Fruit fly (Drosophila melanogaster) Kc167 (cell line): ENCODE data around the gene CG6885.

Source experiments
- Myc ChIP-seq: fragments of >200 bp; optimal IDR thresholded peaks from 2 replicates; lab custom pipeline; 2017; ENCODE audit warnings: missing external identifiers
- Sin3A ChIP-seq: fragments of >200 bp; optimal IDR thresholded peaks from 2 replicates; lab custom pipeline; 2018; ENCODE audit warnings: missing external identifiers
- h ChIP-seq: fragments of >200 bp; optimal IDR thresholded peaks from 3 replicates; lab custom pipeline; 2018; ENCODE audit warnings: missing external identifiers
- insv ChIP-seq: fragments of >200 bp; optimal IDR thresholded peaks from 3 replicates; lab custom pipeline; 2018; ENCODE audit warnings: missing external identifiers
- psq ChIP-seq: fragments of >200 bp; optimal IDR thresholded peaks from 2 replicates; lab custom pipeline; 2017; ENCODE audit warnings: missing external identifiers
- ttk ChIP-seq: sonication (Bioruptor generic); optimal IDR thresholded peaks from 2 replicates; lab custom pipeline; 2017; ENCODE audit warnings: missing external identifiers

dm6 chr3L:18767950-18768781 lies 23.9 kb downstream of the CG6885 start:
- no peak for TF ChIP-seq Myc (lab: Kevin White, UChicago)
- no peak for TF ChIP-seq psq
- TF ChIP-seq h (lab: Kevin White, UChicago), result no peak
- no peak for TF ChIP-seq ttk
- no peak for TF ChIP-seq insv (lab: Kevin White, UChicago)
- no peak for TF ChIP-seq Sin3A
